Fruit fly (Drosophila melanogaster): ENCODE data around the gene boss.

Gene boss

dm6 chr3R:26007964-26008868, 46.4 kb downstream of the boss start (continued):
- peak; percentile 16 for TF ChIP-seq CG13624 (GFP tag; optimal IDR thresholded peaks at IDR 0.05)
- no peak for TF ChIP-seq CG6683 (GFP tag; optimal IDR thresholded peaks at IDR 0.05)
- TF ChIP-seq Scr (GFP tag; IDR thresholded peaks at IDR 0.05; ENCODE audit: partially characterized antibody), result 0 out of 2 replicates have a peak, but pooled peaks have one; percentile 12
- TF ChIP-seq ara (GFP tag; IDR thresholded peaks at IDR 0.05), result no peak
- peak; percentile 87 for TF ChIP-seq abd-A (tag; optimal IDR thresholded peaks at IDR 0.05)
- 0 out of 3 replicates have a peak, but pooled peaks have one; percentile 29 for TF ChIP-seq so (GFP tag; IDR thresholded peaks at IDR 0.05)
- TF ChIP-seq CG10543 (GFP tag; optimal IDR thresholded peaks at IDR 0.05), result peak; percentile 91
- peak; percentile 69 for TF ChIP-seq CG10274 (GFP tag; optimal IDR thresholded peaks at IDR 0.05)
- peak; percentile 93 for TF ChIP-seq nom (GFP tag; optimal IDR thresholded peaks at IDR 0.05)
- TF ChIP-seq CG13894 (tag; optimal IDR thresholded peaks at IDR 0.05), result peak; percentile 83
- no peak for TF ChIP-seq eyg (GFP tag; optimal IDR thresholded peaks at IDR 0.05)
- TF ChIP-seq Med (GFP tag), result peak; percentile 69
- TF ChIP-seq CG32532 (GFP tag; IDR thresholded peaks at IDR 0.05), result peak; percentile 33; the same call in 1 of the 2 replicates
- peak; percentile 58 for TF ChIP-seq mirr (GFP tag; optimal IDR thresholded peaks at IDR 0.05)
- TF ChIP-seq cato (GFP tag; optimal IDR thresholded peaks at IDR 0.05; ENCODE audit: borderline replicate concordance), result no peak
- TF ChIP-seq Bgb (GFP tag; IDR thresholded peaks at IDR 0.05; ENCODE audit: partially characterized antibody), result peak; percentile 36; the same call in 1 of the 2 replicates
- no peak for TF ChIP-seq ken (GFP tag; IDR thresholded peaks at IDR 0.05)
- peak; percentile 98 for TF ChIP-seq chinmo (GFP tag; IDR thresholded peaks at IDR 0.05; ENCODE audit: partially characterized antibody)
- no peak for TF ChIP-seq kah (GFP tag; optimal IDR thresholded peaks at IDR 0.05)
- no peak for TF ChIP-seq fu2 (GFP tag; optimal IDR thresholded peaks at IDR 0.05)
- TF ChIP-seq gce (GFP tag; IDR thresholded peaks at IDR 0.05), result 0 out of 3 replicates have a peak, but pooled peaks have one; percentile 18
- TF ChIP-seq sd (tag; optimal IDR thresholded peaks at IDR 0.05), result no peak
- TF ChIP-seq CG31441 (GFP tag; IDR thresholded peaks at IDR 0.05), result no peak

dm6 chr3R:26008892-26009539, 47.2 kb downstream of the boss start:
- TF ChIP-seq dimm (GFP tag; IDR thresholded peaks at IDR 0.05) (peak; percentile 61), crol (GFP tag; IDR thresholded peaks at IDR 0.05) (peak; percentile 75), Lpt (GFP tag; optimal IDR thresholded peaks at IDR 0.05) (no peak), NFAT (GFP tag; IDR thresholded peaks at IDR 0.05) (peak; percentile 46; the same call in 1 of the 2 replicates), CG3995 (GFP tag; optimal IDR thresholded peaks at IDR 0.05) (peak; percentile 29), Gug (GFP tag; IDR thresholded peaks at IDR 0.05) (peak; percentile 81), CG4730 (GFP tag; IDR thresholded peaks at IDR 0.05) (peak; percentile 84), nerfin-1 (tag; optimal IDR thresholded peaks at IDR 0.05) (peak; percentile 85), ranshi (GFP tag; IDR thresholded peaks at IDR 0.05) (peak; percentile 85), CG8281 (tag; optimal IDR thresholded peaks at IDR 0.05) (peak; percentile 62), ttk (GFP tag; IDR thresholded peaks at IDR 0.05) (peak; percentile 85), fd3F (GFP tag; optimal IDR thresholded peaks at IDR 0.05) (peak; percentile 76), tup (GFP tag; optimal IDR thresholded peaks at IDR 0.05) (peak; percentile 72), CG11456 (GFP tag; IDR thresholded peaks at IDR 0.05) (peak; percentile 65; the same call in 1 of the 3 replicates), D19B (GFP tag; optimal IDR thresholded peaks at IDR 0.05) (peak; percentile 57), ewg (GFP tag; optimal IDR thresholded peaks at IDR 0.05) (peak; percentile 80), CG12104 (GFP tag; optimal IDR thresholded peaks at IDR 0.05) (peak; percentile 76), dpn (GFP tag; optimal IDR thresholded peaks at IDR 0.05) (peak; percentile 90 to 91), CG17186 (GFP tag; optimal IDR thresholded peaks at IDR 0.05) (peak; percentile 42), CG6854 (GFP tag; optimal IDR thresholded peaks at IDR 0.05) (peak; percentile 75), CG30020 (tag; optimal IDR thresholded peaks at IDR 0.05) (peak; percentile 60), aop (GFP tag; IDR thresholded peaks at IDR 0.05) (peak; percentile 40; the same call in 1 of the 2 replicates), ATbp (GFP tag; optimal IDR thresholded peaks at IDR 0.05) (peak; percentile 86), CG12769 (tag; optimal IDR thresholded peaks at IDR 0.05) (peak; percentile 81)
